Worm (Caenorhabditis elegans): ENCODE measurements around the gene lgc-40.

DNA sequence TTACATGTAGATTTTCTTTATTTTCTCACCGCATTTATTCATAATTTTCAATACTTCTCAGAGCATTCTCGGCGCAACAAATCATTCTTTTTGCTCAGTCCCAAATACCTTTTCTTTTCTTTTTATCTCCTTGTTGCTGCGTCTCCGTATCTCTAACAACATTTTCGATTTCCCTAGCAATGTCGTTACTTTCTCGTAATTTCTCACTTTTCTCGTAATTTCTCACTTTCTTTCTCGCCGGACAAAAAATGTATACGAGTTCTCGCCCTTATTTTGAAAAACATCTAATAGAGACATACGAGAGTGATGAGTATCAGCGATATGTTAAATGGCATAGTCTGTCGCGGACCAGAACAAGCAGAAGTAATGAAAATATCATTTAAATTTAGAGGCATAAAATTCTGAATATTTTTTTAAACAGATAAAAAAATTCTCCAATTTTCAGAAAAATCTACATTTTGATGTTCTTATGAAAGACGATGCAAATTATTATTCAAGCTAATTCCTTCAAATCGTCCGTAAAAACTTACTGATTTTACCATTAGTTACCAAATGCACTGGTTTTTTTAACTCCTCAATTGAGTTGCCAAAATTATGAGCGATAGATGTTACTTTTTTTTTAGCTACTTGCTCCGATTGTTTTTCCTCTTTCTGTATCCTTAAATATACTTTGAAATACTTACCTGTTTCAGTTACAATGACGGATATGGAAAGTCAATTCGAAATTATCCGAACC, 15.6 kb downstream of the lgc-40 start, which contains the start of gene F47G3.3:
- no peak for TF ChIP-seq him-1 (tag; optimal IDR thresholded peaks at IDR 0.05)
- no peak for TF ChIP-seq W03F9.2 (tag; optimal IDR thresholded peaks at IDR 0.05)

Data from whole organism, L4/young adult.